Worm (Caenorhabditis elegans) whole organism, L2 larva: ENCODE results near the gene mltn-7.

ENCODE experiments used
- aly-2 ChIP-seq: fragments of 150-350 bp; optimal IDR thresholded peaks from 2 replicates; lab custom pipeline; 2014; ENCODE audit warnings: missing biosample characterization, missing genetic modification characterization
- ama-1 ChIP-seq: fragments of 150-350 bp; optimal IDR thresholded peaks from 2 replicates; lab custom pipeline; 2018; ENCODE audit warnings: inconsistent platforms
- ceh-82 ChIP-seq: fragments of 150-350 bp; optimal IDR thresholded peaks from 2 replicates; lab custom pipeline; 2014; ENCODE audit warnings: missing biosample characterization, missing genetic modification characterization
- dmd-4 ChIP-seq: sonication (generic microtip); optimal IDR thresholded peaks from 2 replicates; lab custom pipeline; 2017; ENCODE audit warnings: missing biosample characterization, missing genetic modification characterization
- egl-27 ChIP-seq: sonication (generic microtip); optimal IDR thresholded peaks from 3 replicates; lab custom pipeline; 2017; ENCODE audit warnings: missing biosample characterization, missing genetic modification reagents, missing genetic modification characterization
- lin-11 ChIP-seq: fragments of 150-350 bp; sonication (generic microtip); optimal IDR thresholded peaks from 2 replicates; lab custom pipeline; 2014; ENCODE audit warnings: missing biosample characterization, missing genetic modification characterization, inconsistent platforms, mixed read lengths
- lin-39 ChIP-seq: fragments of 150-350 bp; optimal IDR thresholded peaks from 2 replicates; lab custom pipeline; 2014; ENCODE audit warnings: missing biosample characterization, missing genetic modification reagents, missing genetic modification characterization
- mdl-1 ChIP-seq, 2 experiments: fragments of 150-350 bp in 1 of 2; sonication (generic microtip) in 1 of 2; optimal IDR thresholded peaks; 2 replicates each; lab custom pipeline; 2017; ENCODE audit warnings: missing biosample characterization in 2 of 2, missing genetic modification characterization in 2 of 2
- nhr-237 ChIP-seq: fragments of 150-350 bp; optimal IDR thresholded peaks from 2 replicates; lab custom pipeline; 2014; ENCODE audit warnings: missing biosample characterization, missing genetic modification characterization
- nhr-77 ChIP-seq: fragments of 150-350 bp; optimal IDR thresholded peaks from 2 replicates; lab custom pipeline; 2014; ENCODE audit warnings: missing biosample characterization, missing genetic modification characterization
- unc-39 ChIP-seq: fragments of 150-350 bp; optimal IDR thresholded peaks from 2 replicates; lab custom pipeline; 2014; ENCODE audit warnings: missing biosample characterization, missing genetic modification characterization
- unc-62 ChIP-seq: fragments of 150-350 bp; optimal IDR thresholded peaks from 2 replicates; lab custom pipeline; 2014; ENCODE audit warnings: missing biosample characterization, missing genetic modification reagents, missing genetic modification characterization
- ztf-11 ChIP-seq: sonication (generic microtip); optimal IDR thresholded peaks from 2 replicates; lab custom pipeline; 2017; ENCODE audit warnings: missing biosample characterization, missing genetic modification characterization

DNA sequence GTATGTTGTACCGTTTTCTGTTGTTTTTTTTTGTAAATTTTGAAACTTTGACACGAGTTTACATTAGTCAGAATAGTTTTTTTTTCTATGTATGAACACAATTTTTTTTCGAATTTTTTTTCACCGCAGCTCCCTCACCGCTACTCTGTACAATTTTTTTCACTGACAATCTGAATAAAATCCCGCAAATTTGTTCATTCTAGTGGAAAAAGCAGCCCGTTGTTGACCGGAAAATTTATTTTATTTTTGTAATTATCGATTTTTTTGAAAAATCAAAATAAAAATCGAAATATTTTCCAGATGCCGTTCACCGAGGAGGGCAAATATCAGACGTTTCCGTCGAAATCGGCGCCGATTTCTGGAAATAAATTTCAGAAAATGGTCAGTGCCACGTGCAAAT lies 10.7 kb upstream of the mltn-7 start, which contains the start of gene T22H9.1:
- no peak for TF ChIP-seq lin-11 (tag; lab: Kevin White, UChicago)
- no peak for TF ChIP-seq dmd-4 (tag; lab: Kevin White, UChicago)
- TF ChIP-seq nhr-77 = no peak
- TF ChIP-seq nhr-237 (tag; lab: Kevin White, UChicago) = no peak
- no peak for TF ChIP-seq egl-27 (tag; lab: Kevin White, UChicago)
- no peak for TF ChIP-seq ama-1 (lab: Kevin White, UChicago)
- no peak for TF ChIP-seq ztf-11
- no peak for TF ChIP-seq ceh-82 (tag; lab: Kevin White, UChicago)
- no peak for TF ChIP-seq mdl-1 (tag; optimal IDR thresholded peaks at IDR 0.05; lab: Kevin White, UChicago)
- TF ChIP-seq unc-39 (tag; lab: Kevin White, UChicago) = no peak
- no peak for TF ChIP-seq aly-2 (tag; lab: Kevin White, UChicago)
- TF ChIP-seq unc-62 (GFP tag; lab: Kevin White, UChicago) = no peak
- TF ChIP-seq lin-39 (tag; lab: Kevin White, UChicago) = no peak
